Worm (Caenorhabditis elegans) whole organism, L1 larva: ENCODE results near the gene best-12.
A peak's percentile ranks its signal among the peaks of the same experiment; 100 is the strongest.

Experiments used
- C04F5.9 ChIP-seq: sonication (generic microtip); optimal IDR thresholded peaks from 2 replicates; lab custom pipeline; 2016; ENCODE audit warnings: missing genetic modification characterization, missing compliant biosample characterization
- blmp-1 ChIP-seq: fragments of 150-350 bp; optimal IDR thresholded peaks from 2 replicates; lab custom pipeline; 2014; ENCODE audit warnings: missing biosample characterization, missing genetic modification characterization
- ces-1 ChIP-seq: fragments of 150-350 bp; optimal IDR thresholded peaks from 2 replicates; lab custom pipeline; 2014; ENCODE audit warnings: missing biosample characterization, missing genetic modification reagents, missing genetic modification characterization
- dpl-1 ChIP-seq, 3 experiments: fragments of 150-350 bp in 2 of 3; sonication (generic microtip) in 1 of 3; optimal IDR thresholded peaks; 2 replicates each; lab custom pipeline; 2014 to 2017; ENCODE audit warnings: missing biosample characterization in 3 of 3, missing genetic modification characterization in 3 of 3, missing genetic modification reagents in 3 of 3
- nhr-11 ChIP-seq: fragments of 150-350 bp; optimal IDR thresholded peaks from 2 replicates; lab custom pipeline; 2014; ENCODE audit warnings: missing biosample characterization, missing genetic modification characterization
- nhr-28 ChIP-seq: fragments of 150-350 bp; optimal IDR thresholded peaks from 2 replicates; lab custom pipeline; 2014; ENCODE audit warnings: missing biosample characterization, missing genetic modification characterization
- nhr-85 ChIP-seq: sonication (generic microtip); peaks from one replicate; lab custom pipeline; 2016; ENCODE audit warnings: missing genetic modification characterization, inconsistent platforms, missing compliant biosample characterization
- pax-3 ChIP-seq: fragments of 200-800 bp; sonication (Bioruptor generic); optimal IDR thresholded peaks from 2 replicates; lab custom pipeline; 2018; ENCODE audit warnings: mild to moderate bottlenecking, missing genetic modification characterization, moderate library complexity, missing compliant biosample characterization
- unc-86 ChIP-seq: sonication (generic microtip); optimal IDR thresholded peaks from 2 replicates; lab custom pipeline; 2016; ENCODE audit warnings: missing genetic modification characterization, missing compliant biosample characterization

- TF ChIP-seq dpl-1 (GFP tag; optimal IDR thresholded peaks at IDR 0.05; lab: Kevin White, UChicago) (no peak), nhr-85 (tag; lab: Kevin White, UChicago) (no peak), C04F5.9 (tag; lab: Kevin White, UChicago) (no peak), nhr-28 (tag; lab: Kevin White, UChicago) (no peak), ces-1 (no peak), unc-86 (tag; lab: Kevin White, UChicago) (no peak), nhr-11 (tag; lab: Kevin White, UChicago) (no peak), pax-3 (tag; lab: Kevin White, UChicago) (no peak), blmp-1 (tag; lab: Kevin White, UChicago) (peak; percentile 31)
Observed at ce11 chrV:16046573-16046972, 2.7 kb upstream of the best-12 start, which contains the start of gene ZK285.2.
